Worm (Caenorhabditis elegans): ENCODE data around the gene zip-2.

DNA sequence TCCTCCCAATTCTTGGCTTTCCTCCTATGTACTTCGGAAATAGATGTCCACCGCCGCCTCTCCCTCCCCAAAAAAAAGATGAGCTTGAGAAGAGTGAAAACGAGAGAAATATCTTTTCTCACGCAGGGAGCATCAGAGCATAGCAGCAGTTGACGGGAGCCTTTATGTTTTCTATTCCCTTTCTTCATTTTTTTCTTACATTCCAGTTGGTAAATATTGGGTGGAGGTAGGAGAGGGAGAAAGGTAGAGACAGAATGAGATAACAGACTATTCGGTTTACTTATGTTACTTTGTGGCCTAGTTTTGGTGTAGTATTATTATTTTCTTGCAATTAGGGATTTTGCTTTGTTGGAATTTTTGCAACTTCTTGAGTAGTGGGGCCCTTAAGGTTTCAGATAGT, 11.8 kb downstream of the zip-2 start:
- no peak for TF ChIP-seq him-1 (tag; optimal IDR thresholded peaks at IDR 0.05)
- no peak for TF ChIP-seq W03F9.2 (tag; optimal IDR thresholded peaks at IDR 0.05)
- no peak for TF ChIP-seq dao-5 (tag; optimal IDR thresholded peaks at IDR 0.05)

Measured in whole organism, L4/young adult.